Fruit fly (Drosophila melanogaster): ENCODE measurements around the gene CG44227.

Gene CG44227

DNA sequence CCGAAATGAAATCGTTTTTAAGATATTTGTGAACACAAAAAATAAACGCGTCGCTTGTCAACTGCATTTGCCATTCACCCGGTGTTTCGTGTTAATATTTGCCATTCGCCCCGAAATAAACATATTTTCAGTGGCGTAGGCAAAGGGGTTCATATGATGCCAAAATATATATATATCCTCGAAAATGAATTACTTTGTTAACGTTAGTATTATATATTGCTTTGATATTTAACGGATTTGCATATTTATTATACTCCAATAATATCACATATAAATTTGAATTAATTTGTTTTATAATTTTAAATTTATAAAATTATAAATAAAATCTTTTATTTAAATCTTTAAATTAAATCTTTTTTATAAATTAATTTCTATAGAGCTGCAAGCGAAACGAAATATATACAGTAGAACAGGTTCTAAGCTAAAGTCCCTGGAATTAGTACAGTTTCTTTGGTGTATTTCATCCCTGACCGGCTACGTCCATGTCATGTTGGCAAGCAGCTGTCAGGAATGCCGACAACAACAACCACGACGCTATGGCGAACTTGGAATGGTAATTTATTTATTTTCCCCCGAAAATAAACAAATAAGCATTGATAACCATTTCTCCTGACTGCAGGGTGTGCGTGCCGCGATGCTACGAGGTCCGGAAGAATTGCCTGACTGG is 46.8 kb upstream of the CG44227 start, which contains the start of the genes M1BP and CG8202 (continued):
- TF ChIP-seq Hr51 (GFP tag; optimal IDR thresholded peaks at IDR 0.05) (peak; percentile 50 to 93), al (GFP tag; IDR thresholded peaks at IDR 0.05) (peak; percentile 73), Hr3 (GFP tag; optimal IDR thresholded peaks at IDR 0.05) (peak; percentile 94), peb (GFP tag; IDR thresholded peaks at IDR 0.05) (no peak), MESR4 (GFP tag; optimal IDR thresholded peaks at IDR 0.05) (peak; percentile 40), HmgD (GFP tag; optimal IDR thresholded peaks at IDR 0.05) (no peak), grn (GFP tag; optimal IDR thresholded peaks at IDR 0.05) (no peak), sna (GFP tag; IDR thresholded peaks at IDR 0.05; ENCODE audit: partially characterized antibody) (no peak), sc (optimal IDR thresholded peaks at IDR 0.05) (no peak), sc (GFP tag; optimal IDR thresholded peaks at IDR 0.05) (peak; percentile 86), shn (GFP tag; optimal IDR thresholded peaks at IDR 0.05) (peak; percentile 33), tll (GFP tag; optimal IDR thresholded peaks at IDR 0.05) (no peak), Med (GFP tag) (peak; percentile 89), CG2875 (GFP tag; optimal IDR thresholded peaks at IDR 0.05) (peak; percentile 76), gsb (GFP tag; IDR thresholded peaks at IDR 0.05) (0 out of 2 replicates have a peak, but pooled peaks have one; percentile 37), CG13123 (GFP tag; optimal IDR thresholded peaks at IDR 0.05) (peak; percentile 73), CG6791 (GFP tag; IDR thresholded peaks at IDR 0.05; ENCODE audit: partially characterized antibody) (no peak), Spps (tag; optimal IDR thresholded peaks at IDR 0.05) (peak; percentile 78), CG9727 (GFP tag; optimal IDR thresholded peaks at IDR 0.05) (peak; percentile 96), CG15696 (tag; optimal IDR thresholded peaks at IDR 0.05) (peak; percentile 91), Stat92E (GFP tag; optimal IDR thresholded peaks at IDR 0.05) (no peak), Atf-2 (GFP tag; optimal IDR thresholded peaks at IDR 0.05) (no peak), CG30403 (GFP tag; optimal IDR thresholded peaks at IDR 0.05) (peak; percentile 90), ttk (GFP tag; IDR thresholded peaks at IDR 0.05) (peak; percentile 70; the same call in 1 of the 2 replicates), so (GFP tag; IDR thresholded peaks at IDR 0.05) (peak; percentile 63; the same call in 1 of the 3 replicates), CG32767 (GFP tag; IDR thresholded peaks at IDR 0.05) (peak; percentile 64; the same call in 1 of the 2 replicates), corto (GFP tag; optimal IDR thresholded peaks at IDR 0.05) (peak; percentile 34), Doc2 (GFP tag; IDR thresholded peaks at IDR 0.05) (peak; percentile 34; the same call in 1 of the 2 replicates), da (GFP tag; optimal IDR thresholded peaks at IDR 0.05) (no peak), zen (tag; optimal IDR thresholded peaks at IDR 0.05) (peak; percentile 83), gcm (GFP tag; optimal IDR thresholded peaks at IDR 0.05) (peak; percentile 94), Dll (GFP tag; IDR thresholded peaks at IDR 0.05; ENCODE audit: partially characterized antibody) (no peak), CG7987 (GFP tag; optimal IDR thresholded peaks at IDR 0.05) (no peak), ap (GFP tag; IDR thresholded peaks at IDR 0.05) (peak; percentile 47; the same call in 1 of the 2 replicates), CG10431 (GFP tag; optimal IDR thresholded peaks at IDR 0.05) (peak; percentile 80), Ravus (GFP tag; IDR thresholded peaks at IDR 0.05) (no peak; the same call in 1 of the 2 replicates), CG8478 (optimal IDR thresholded peaks at IDR 0.05) (no peak), CG10654 (GFP tag; optimal IDR thresholded peaks at IDR 0.05) (peak; percentile 85), aop (GFP tag; IDR thresholded peaks at IDR 0.05) (0 out of 2 replicates have a peak, but pooled peaks have one; percentile 4), Ets97D (GFP tag; optimal IDR thresholded peaks at IDR 0.05) (no peak), CG4424 (GFP tag; optimal IDR thresholded peaks at IDR 0.05) (peak; percentile 91), jigr1 (GFP tag; IDR thresholded peaks at IDR 0.05) (0 out of 3 replicates have a peak, but pooled peaks have one; percentile 42), CG10462 (GFP tag; optimal IDR thresholded peaks at IDR 0.05) (peak; percentile 78), CG17359 (tag; optimal IDR thresholded peaks at IDR 0.05) (peak; percentile 84), eve (GFP tag; optimal IDR thresholded peaks at IDR 0.05) (no peak), tio (GFP tag; optimal IDR thresholded peaks at IDR 0.05) (peak; percentile 84), CG11456 (GFP tag; IDR thresholded peaks at IDR 0.05) (peak; percentile 83), Awh (GFP tag; IDR thresholded peaks at IDR 0.05) (peak; percentile 43; the same call in 1 of the 2 replicates), Xbp1 (GFP tag; optimal IDR thresholded peaks at IDR 0.05) (peak; percentile 93)
